Worm (Caenorhabditis elegans) whole organism, L1 larva: ENCODE measurements around the gene EGAP2.2.

ENCODE experiments used
- F16B12.6 ChIP-seq: fragments of 150-350 bp; optimal IDR thresholded peaks from 2 replicates; lab custom pipeline; 2014; ENCODE audit warnings: missing biosample characterization, missing genetic modification characterization
- aly-2 ChIP-seq: fragments of 150-350 bp; optimal IDR thresholded peaks from 2 replicates; lab custom pipeline; 2014; ENCODE audit warnings: missing biosample characterization, missing genetic modification characterization
- blmp-1 ChIP-seq: fragments of 150-350 bp; optimal IDR thresholded peaks from 2 replicates; lab custom pipeline; 2014; ENCODE audit warnings: missing biosample characterization, missing genetic modification characterization
- ceh-8 ChIP-seq: fragments of 200-800 bp; sonication (Bioruptor generic); optimal IDR thresholded peaks from 2 replicates; lab custom pipeline; 2018; ENCODE audit warnings: mild to moderate bottlenecking, missing genetic modification characterization, moderate library complexity, missing compliant biosample characterization
- ceh-82 ChIP-seq, 3 experiments: fragments of 150-350 bp in 1 of 3; sonication (generic microtip) in 2 of 3; optimal IDR thresholded peaks; 2 replicates each; lab custom pipeline; 2014 to 2017; ENCODE audit warnings: missing biosample characterization in 3 of 3, missing genetic modification characterization in 3 of 3
- ceh-88 ChIP-seq: fragments of 200-800 bp; sonication (Bioruptor generic); IDR thresholded peaks from 2 replicates; pipeline ENCODE4 v1.3.6; 2022; ENCODE audit warnings: missing genetic modification characterization, missing compliant biosample characterization
- dsc-1 ChIP-seq: sonication (generic microtip); optimal IDR thresholded peaks from 2 replicates; lab custom pipeline; 2016; ENCODE audit warnings: mild to moderate bottlenecking, missing genetic modification characterization, missing compliant biosample characterization
- efl-1 ChIP-seq, 4 experiments: fragments of 150-350 bp; optimal IDR thresholded peaks in 3 of 4; peaks in 1 of 4; 1 replicate in 1 of 4; 2 replicates in 3 of 4; lab custom pipeline; 2014; ENCODE audit warnings: missing biosample characterization in 2 of 4, missing genetic modification characterization in 2 of 4, missing genetic modification reagents in 2 of 4
- elt-2 ChIP-seq: sonication (generic microtip); optimal IDR thresholded peaks from 2 replicates; lab custom pipeline; 2016; ENCODE audit warnings: missing genetic modification characterization, mild to moderate bottlenecking, inconsistent platforms, missing compliant biosample characterization, missing genetic modification reagents
- elt-3 ChIP-seq, 6 experiments: fragments of 150-350 bp in 1 of 6; sonication (generic microtip); optimal IDR thresholded peaks; 2 replicates each; lab custom pipeline; 2017 to 2018; ENCODE audit warnings: missing biosample characterization in 6 of 6, missing genetic modification characterization in 6 of 6, inconsistent platforms in 1 of 6
- fos-1 ChIP-seq: fragments of 150-350 bp; optimal IDR thresholded peaks from 2 replicates; lab custom pipeline; 2014; ENCODE audit warnings: missing biosample characterization, missing genetic modification characterization
- hlh-4 ChIP-seq: sonication (generic microtip); optimal IDR thresholded peaks from 2 replicates; lab custom pipeline; 2016; ENCODE audit warnings: mild to moderate bottlenecking, missing genetic modification characterization, missing compliant biosample characterization
- hpl-2 ChIP-seq: fragments of 150-350 bp; optimal IDR thresholded peaks from 2 replicates; lab custom pipeline; 2014; ENCODE audit warnings: missing biosample characterization, missing genetic modification reagents, missing genetic modification characterization
- jun-1 ChIP-seq: fragments of 150-350 bp; optimal IDR thresholded peaks from 2 replicates; lab custom pipeline; 2014; ENCODE audit warnings: missing biosample characterization, missing genetic modification reagents, missing genetic modification characterization
- lin-14 ChIP-seq: fragments of 200-800 bp; sonication (Bioruptor generic); optimal IDR thresholded peaks from 2 replicates; lab custom pipeline; 2018; ENCODE audit warnings: mild to moderate bottlenecking, missing genetic modification characterization, moderate library complexity, missing compliant biosample characterization
- lin-35 ChIP-seq, 2 experiments: fragments of 150-350 bp; optimal IDR thresholded peaks; 2 replicates each; lab custom pipeline; 2014; ENCODE audit warnings: missing biosample characterization in 2 of 2, missing genetic modification characterization in 2 of 2, missing genetic modification reagents in 2 of 2
- lin-39 ChIP-seq: fragments of 150-350 bp; optimal IDR thresholded peaks from 2 replicates; lab custom pipeline; 2014; ENCODE audit warnings: missing biosample characterization, missing genetic modification reagents, missing genetic modification characterization
- lsy-2 ChIP-seq, 2 experiments: fragments of 150-350 bp; optimal IDR thresholded peaks; 2 replicates each; lab custom pipeline; 2014; ENCODE audit warnings: missing biosample characterization in 2 of 2, missing genetic modification characterization in 2 of 2
- mep-1 ChIP-seq: fragments of 150-350 bp; optimal IDR thresholded peaks from 2 replicates; lab custom pipeline; 2014; ENCODE audit warnings: missing biosample characterization, missing genetic modification characterization
- nhr-12 ChIP-seq: sonication (generic microtip); optimal IDR thresholded peaks from 2 replicates; lab custom pipeline; 2017; ENCODE audit warnings: missing biosample characterization, missing genetic modification characterization
- nhr-20 ChIP-seq: sonication (generic microtip); optimal IDR thresholded peaks from 2 replicates; lab custom pipeline; 2016; ENCODE audit warnings: mild to moderate bottlenecking, missing genetic modification characterization, missing compliant biosample characterization
- nhr-237 ChIP-seq: fragments of 150-350 bp; optimal IDR thresholded peaks from 2 replicates; lab custom pipeline; 2014; ENCODE audit warnings: missing biosample characterization, missing genetic modification characterization
- nhr-47 ChIP-seq: sonication (generic microtip); optimal IDR thresholded peaks from 2 replicates; lab custom pipeline; 2016; ENCODE audit warnings: mild to moderate bottlenecking, missing genetic modification characterization, moderate library complexity, missing compliant biosample characterization
- nhr-71 ChIP-seq: sonication (generic microtip); optimal IDR thresholded peaks from 2 replicates; lab custom pipeline; 2016; ENCODE audit warnings: mild to moderate bottlenecking, missing genetic modification characterization, moderate library complexity, missing compliant biosample characterization
- nhr-85 ChIP-seq: sonication (generic microtip); peaks from one replicate; lab custom pipeline; 2016; ENCODE audit warnings: missing genetic modification characterization, inconsistent platforms, missing compliant biosample characterization
- nhr-90 ChIP-seq: sonication (generic microtip); optimal IDR thresholded peaks from 2 replicates; lab custom pipeline; 2016; ENCODE audit warnings: mild to moderate bottlenecking, missing genetic modification characterization, missing compliant biosample characterization; ENCODE audit not compliant: poor library complexity
- pag-3 ChIP-seq: sonication (generic microtip); optimal IDR thresholded peaks from 2 replicates; lab custom pipeline; 2017; ENCODE audit warnings: missing genetic modification characterization, mild to moderate bottlenecking, missing compliant biosample characterization, antibody characterized with exemption, borderline replicate concordance; ENCODE audit not compliant: insufficient read depth
- pqm-1 ChIP-seq: sonication (generic microtip); optimal IDR thresholded peaks from 3 replicates; lab custom pipeline; 2017; ENCODE audit warnings: missing biosample characterization, missing genetic modification characterization
- snpc-4 ChIP-seq: fragments of 150-350 bp; optimal IDR thresholded peaks from 2 replicates; lab custom pipeline; 2014; ENCODE audit warnings: missing biosample characterization, missing genetic modification characterization
- snu-23 ChIP-seq: sonication (generic microtip); optimal IDR thresholded peaks from 2 replicates; lab custom pipeline; 2016; ENCODE audit warnings: missing genetic modification characterization, missing compliant biosample characterization
- sox-4 ChIP-seq: sonication (generic microtip); optimal IDR thresholded peaks from 2 replicates; lab custom pipeline; 2016; ENCODE audit warnings: missing genetic modification characterization, missing compliant biosample characterization
- sup-37 ChIP-seq: fragments of 200-800 bp; sonication (Bioruptor generic); optimal IDR thresholded peaks from 2 replicates; lab custom pipeline; 2018; ENCODE audit warnings: mild to moderate bottlenecking, missing genetic modification characterization, missing compliant biosample characterization
- tlp-1 ChIP-seq: fragments of 150-350 bp; optimal IDR thresholded peaks from 2 replicates; lab custom pipeline; 2014; ENCODE audit warnings: missing biosample characterization, missing genetic modification characterization
- unc-62 ChIP-seq: fragments of 150-350 bp; optimal IDR thresholded peaks from 2 replicates; lab custom pipeline; 2014; ENCODE audit warnings: missing biosample characterization, missing genetic modification reagents, missing genetic modification characterization
- unc-86 ChIP-seq: sonication (generic microtip); optimal IDR thresholded peaks from 2 replicates; lab custom pipeline; 2016; ENCODE audit warnings: missing genetic modification characterization, missing compliant biosample characterization
- zag-1 ChIP-seq: fragments of 150-350 bp; optimal IDR thresholded peaks from 2 replicates; lab custom pipeline; 2014; ENCODE audit warnings: missing biosample characterization, missing genetic modification characterization
- ztf-4 ChIP-seq: fragments of 150-350 bp; optimal IDR thresholded peaks from 2 replicates; lab custom pipeline; 2014; ENCODE audit warnings: missing biosample characterization, missing genetic modification characterization

Gene EGAP2.2

DNA sequence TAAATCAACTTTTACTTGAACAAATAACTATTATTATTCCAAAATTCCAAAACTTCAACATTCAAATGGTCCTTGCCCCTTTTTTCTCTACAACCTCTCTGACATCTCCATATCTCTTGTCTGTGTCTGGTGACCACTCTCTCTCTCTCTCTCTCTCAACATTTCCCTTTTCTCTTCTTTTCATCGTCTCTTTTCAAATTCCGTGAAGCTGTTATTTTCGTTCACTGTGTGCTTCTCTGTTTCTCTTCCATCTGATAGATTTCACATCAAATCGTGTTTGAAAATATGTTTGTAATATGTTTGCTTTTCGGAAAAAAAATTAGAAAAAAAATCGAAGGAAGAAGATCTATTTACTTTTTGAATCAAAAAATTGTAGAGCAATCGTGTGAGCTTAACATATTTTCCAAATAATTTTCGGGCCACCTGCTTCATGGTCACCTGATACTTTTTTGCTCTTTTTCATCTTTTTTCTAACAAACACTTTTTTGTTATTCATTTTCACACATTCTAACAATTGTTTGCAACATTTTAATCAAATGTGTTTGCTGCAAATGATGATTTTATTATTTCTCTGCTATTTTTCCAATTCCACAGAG is 28.6 kb upstream of the EGAP2.2 start (continued):
- peak in 1 of 3 experiments; percentile 20 for TF ChIP-seq ceh-82 (tag; optimal IDR thresholded peaks at IDR 0.05; lab: Kevin White, UChicago)

DNA sequence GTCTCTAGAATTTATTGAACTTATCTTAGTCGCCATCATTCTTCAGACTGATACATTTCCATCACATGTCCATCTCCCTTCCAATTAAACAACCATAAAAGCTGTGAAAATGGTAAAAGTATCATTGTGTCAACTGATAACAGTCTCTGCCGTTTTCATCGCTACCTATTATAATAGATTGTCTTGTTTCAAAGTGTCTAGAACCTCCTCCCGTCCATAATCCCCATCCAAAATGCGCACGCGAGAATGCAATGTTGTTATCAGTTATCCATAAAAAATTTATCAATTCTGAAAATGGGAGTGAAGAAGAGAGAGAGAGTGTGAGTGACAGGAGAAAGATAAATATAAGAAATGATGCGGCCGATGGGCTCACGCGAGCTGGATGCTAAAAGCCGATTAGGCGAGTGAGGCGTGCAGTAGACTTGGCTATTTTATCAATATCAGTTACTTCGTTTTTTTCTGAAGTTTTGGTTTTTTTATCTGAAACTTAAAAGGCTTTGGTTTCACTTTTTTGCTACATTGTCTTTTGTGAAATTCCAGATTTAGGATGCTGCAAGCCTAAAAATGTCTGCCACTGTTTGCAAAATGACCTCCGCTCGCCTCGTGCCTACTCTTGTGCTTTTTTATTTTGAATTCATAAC is 27.7 kb upstream of the EGAP2.2 start:
- TF ChIP-seq nhr-237 (no peak), jun-1 (peak; percentile 61), unc-86 (tag; lab: Kevin White, UChicago) (no peak), pqm-1 (tag; lab: Kevin White, UChicago) (peak; percentile 82), fos-1 (tag; lab: Kevin White, UChicago) (no peak), lin-35 (GFP tag; optimal IDR thresholded peaks at IDR 0.05; lab: Kevin White, UChicago) (peak in 1 of 2 experiments; percentile 55), nhr-71 (tag; lab: Kevin White, UChicago) (peak; percentile 44), F16B12.6 (no peak), blmp-1 (tag; lab: Kevin White, UChicago) (peak; percentile 46), hpl-2 (GFP tag; lab: Kevin White, UChicago) (no peak), tlp-1 (tag; lab: Kevin White, UChicago) (peak; percentile 69), nhr-85 (peak; percentile 67), lsy-2 (tag; optimal IDR thresholded peaks at IDR 0.05; lab: Kevin White, UChicago) (peak in 1 of 2 experiments; percentile 10), elt-3 (tag; optimal IDR thresholded peaks at IDR 0.05; lab: Kevin White, UChicago) (peak in 4 of 6 experiments; percentile 22 to 77 (median 43)), dsc-1 (tag; lab: Kevin White, UChicago) (peak; percentile 50), elt-2 (peak; percentile 99), nhr-90 (tag; lab: Kevin White, UChicago) (peak; percentile 42), snpc-4 (tag; lab: Kevin White, UChicago) (no peak), lin-14 (peak; percentile 32), nhr-20 (tag; lab: Kevin White, UChicago) (peak; percentile 16), nhr-47 (tag; lab: Kevin White, UChicago) (peak; percentile 16), mep-1 (peak; percentile 22)

- no peak for TF ChIP-seq tlp-1 (tag; lab: Kevin White, UChicago)
- TF ChIP-seq jun-1: no peak
- no peak for TF ChIP-seq nhr-12
- TF ChIP-seq unc-62 (GFP tag; lab: Kevin White, UChicago): no peak
- no peak for TF ChIP-seq sox-4 (tag; lab: Kevin White, UChicago)
- TF ChIP-seq unc-86 (tag; lab: Kevin White, UChicago): no peak
- peak; percentile 89 for TF ChIP-seq elt-2
- peak; percentile 1 for TF ChIP-seq nhr-90 (tag; lab: Kevin White, UChicago)
- no peak for TF ChIP-seq sup-37 (GFP tag; lab: Kevin White, UChicago)
- peak in 1 of 2 experiments; percentile 37 for TF ChIP-seq lin-35 (GFP tag; optimal IDR thresholded peaks at IDR 0.05; lab: Kevin White, UChicago)
- TF ChIP-seq pag-3 (tag; lab: Kevin White, UChicago): no peak
- TF ChIP-seq efl-1 (optimal IDR thresholded peaks at IDR 0.05; lab: Kevin White, UChicago): no peak
- TF ChIP-seq efl-1 (GFP tag; optimal IDR thresholded peaks at IDR 0.05 in 1 of 2; lab: Kevin White, UChicago): peak in 1 of 2 experiments; percentile 85
- no peak for TF ChIP-seq F16B12.6
- peak; percentile 15 for TF ChIP-seq lin-14
- no peak for TF ChIP-seq ceh-88
- no peak for TF ChIP-seq ztf-4
- no peak for TF ChIP-seq hlh-4
- TF ChIP-seq zag-1 (tag; lab: Kevin White, UChicago): no peak
- no peak for TF ChIP-seq aly-2 (tag; lab: Kevin White, UChicago)
- peak; percentile 45 for TF ChIP-seq nhr-71 (tag; lab: Kevin White, UChicago)
- no peak for TF ChIP-seq lin-39 (tag; lab: Kevin White, UChicago)
- no peak for TF ChIP-seq ceh-8 (GFP tag; lab: Kevin White, UChicago)
- TF ChIP-seq snu-23 (GFP tag; lab: Kevin White, UChicago): peak; percentile 27
- no peak for TF ChIP-seq dsc-1 (tag; lab: Kevin White, UChicago)
- TF ChIP-seq, all 84 proteins: peak for 7
Observed at ce11 chrII:5202930-5203329, 26.8 kb upstream of the EGAP2.2 start, which contains the start of gene ampd-1. Gene ampd-1 (plus strand): TSS chrII:5203322.
